Worm (Caenorhabditis elegans): ENCODE data around the gene cpf-2.
A peak's percentile ranks its signal among the peaks of the same experiment; 100 is the strongest.

Gene cpf-2

ce11 chrIII:13277881-13278500 is 9.3 kb upstream of the cpf-2 start:
- TF ChIP-seq nhr-11 (tag; optimal IDR thresholded peaks at IDR 0.05) (no peak), sox-4 (tag; optimal IDR thresholded peaks at IDR 0.05) (no peak), nhr-71 (tag; optimal IDR thresholded peaks at IDR 0.05) (peak; percentile 3), ceh-82 (tag; optimal IDR thresholded peaks at IDR 0.05) (peak in 1 of 3 experiments; percentile 24), pag-3 (tag; optimal IDR thresholded peaks at IDR 0.05; ENCODE audit: borderline replicate concordance, insufficient read depth) (no peak), ets-5 (GFP tag; IDR thresholded peaks at IDR 0.05) (no peak), fkh-10 (GFP tag; optimal IDR thresholded peaks at IDR 0.05) (peak; percentile 38), mef-2 (tag; optimal IDR thresholded peaks at IDR 0.05) (no peak), lin-39 (tag; optimal IDR thresholded peaks at IDR 0.05) (no peak), fkh-8 (tag; optimal IDR thresholded peaks at IDR 0.05) (no peak), ceh-90 (tag; optimal IDR thresholded peaks at IDR 0.05) (no peak), sup-37 (GFP tag; optimal IDR thresholded peaks at IDR 0.05) (no peak), elt-2 (tag; optimal IDR thresholded peaks at IDR 0.05) (no peak), lir-3 (tag; optimal IDR thresholded peaks at IDR 0.05; ENCODE audit: poor library complexity) (no peak), F16B12.6 (tag; optimal IDR thresholded peaks at IDR 0.05) (no peak), zag-1 (tag; optimal IDR thresholded peaks at IDR 0.05) (no peak), nhr-19 (GFP tag; conservative IDR thresholded peaks at IDR 0.05) (no peak), lin-14 (GFP tag; optimal IDR thresholded peaks at IDR 0.05) (peak; percentile 62), Y116A8C.19 (tag; optimal IDR thresholded peaks at IDR 0.05; ENCODE audit: borderline replicate concordance) (no peak), mdl-1 (tag; optimal IDR thresholded peaks at IDR 0.05) (no peak), blmp-1 (tag; optimal IDR thresholded peaks at IDR 0.05) (no peak), lin-15B (tag; optimal IDR thresholded peaks at IDR 0.05) (no peak), hpl-2 (GFP tag; optimal IDR thresholded peaks at IDR 0.05) (no peak), nhr-20 (tag; optimal IDR thresholded peaks at IDR 0.05) (no peak), zip-4 (GFP tag; optimal IDR thresholded peaks at IDR 0.05) (peak; percentile 59), pqm-1 (tag; optimal IDR thresholded peaks at IDR 0.05) (no peak), vab-15 (tag; optimal IDR thresholded peaks at IDR 0.05) (no peak), dpl-1 (GFP tag; optimal IDR thresholded peaks at IDR 0.05) (no peak), tlp-1 (tag; optimal IDR thresholded peaks at IDR 0.05) (no peak), irx-1 (tag; optimal IDR thresholded peaks at IDR 0.05) (no peak), ceh-88 (GFP tag; IDR thresholded peaks at IDR 0.05) (no peak), ama-1 (optimal IDR thresholded peaks at IDR 0.05) (no peak), fkh-4 (tag; optimal IDR thresholded peaks at IDR 0.05; ENCODE audit: borderline replicate concordance) (no peak), nhr-47 (tag; optimal IDR thresholded peaks at IDR 0.05) (no peak), elt-3 (tag; optimal IDR thresholded peaks at IDR 0.05) (no peak), C16A3.4 (tag; optimal IDR thresholded peaks at IDR 0.05) (no peak), C04F5.9 (tag; optimal IDR thresholded peaks at IDR 0.05) (no peak), lin-13 (GFP tag; optimal IDR thresholded peaks at IDR 0.05) (no peak), nhr-12 (tag; optimal IDR thresholded peaks at IDR 0.05) (no peak), xbp-1 (tag; optimal IDR thresholded peaks at IDR 0.05) (no peak), egl-13 (tag; optimal IDR thresholded peaks at IDR 0.05) (no peak), isw-1 (GFP tag; IDR thresholded peaks at IDR 0.05) (no peak), nhr-84 (tag; optimal IDR thresholded peaks at IDR 0.05) (no peak), lsy-2 (tag; optimal IDR thresholded peaks at IDR 0.05) (peak in 1 of 2 experiments; percentile 29), efl-3 (GFP tag; optimal IDR thresholded peaks at IDR 0.05) (no peak), nhr-237 (tag; optimal IDR thresholded peaks at IDR 0.05) (no peak), unc-86 (tag; optimal IDR thresholded peaks at IDR 0.05) (peak; percentile 36), grh-1 (GFP tag; IDR thresholded peaks at IDR 0.05) (no peak), mab-9 (GFP tag; IDR thresholded peaks at IDR 0.05) (no peak), unc-30 (tag; optimal IDR thresholded peaks at IDR 0.05) (no peak)

Data from whole organism, L1 larva.